Worm (Caenorhabditis elegans) whole organism, L2 larva: ENCODE measurements around the gene fbxa-166.

Experiments
- C34F6.9 ChIP-seq: fragments of 150-350 bp; optimal IDR thresholded peaks from 2 replicates; lab custom pipeline; 2014; ENCODE audit warnings: missing biosample characterization, missing genetic modification characterization
- ZK546.5 ChIP-seq: sonication (generic microtip); optimal IDR thresholded peaks from 2 replicates; lab custom pipeline; 2017; ENCODE audit warnings: missing biosample characterization, missing genetic modification characterization
- lin-11 ChIP-seq: fragments of 150-350 bp; sonication (generic microtip); optimal IDR thresholded peaks from 2 replicates; lab custom pipeline; 2014; ENCODE audit warnings: missing biosample characterization, missing genetic modification characterization, inconsistent platforms, mixed read lengths
- lin-13 ChIP-seq: fragments of 150-350 bp; optimal IDR thresholded peaks from 2 replicates; lab custom pipeline; 2014; ENCODE audit warnings: missing biosample characterization, missing genetic modification reagents, missing genetic modification characterization
- lin-39 ChIP-seq: fragments of 150-350 bp; optimal IDR thresholded peaks from 2 replicates; lab custom pipeline; 2014; ENCODE audit warnings: missing biosample characterization, missing genetic modification reagents, missing genetic modification characterization
- mbf-1 ChIP-seq: sonication (generic microtip); optimal IDR thresholded peaks from 2 replicates; lab custom pipeline; 2017; ENCODE audit warnings: missing biosample characterization, missing genetic modification characterization
- nhr-12 ChIP-seq: fragments of 150-350 bp; optimal IDR thresholded peaks from 2 replicates; lab custom pipeline; 2014; ENCODE audit warnings: missing biosample characterization, missing genetic modification characterization
- nhr-21 ChIP-seq: fragments of 150-350 bp; optimal IDR thresholded peaks from 2 replicates; lab custom pipeline; 2014; ENCODE audit warnings: missing biosample characterization, missing genetic modification characterization
- unc-39 ChIP-seq: fragments of 150-350 bp; optimal IDR thresholded peaks from 2 replicates; lab custom pipeline; 2014; ENCODE audit warnings: missing biosample characterization, missing genetic modification characterization
- unc-55 ChIP-seq: fragments of 150-350 bp; sonication (generic microtip); optimal IDR thresholded peaks from 3 replicates; lab custom pipeline; 2014; ENCODE audit warnings: missing biosample characterization, missing genetic modification reagents, missing genetic modification characterization
- ztf-1 ChIP-seq: fragments of 200-800 bp; sonication (Bioruptor generic); conservative IDR thresholded peaks from 2 replicates; pipeline ENCODE4 v1.3.6; 2022; ENCODE audit warnings: missing genetic modification characterization, missing compliant biosample characterization

The fbxa-166 gene

ce11 chrII:1568214-1568613 is 50.6 kb downstream of the fbxa-166 start, which contains the start of gene fbxb-49:
Gene fbxb-49 (plus strand): TSS chrII:1568514.
- TF ChIP-seq lin-39 (tag; lab: Kevin White, UChicago) (no peak), ZK546.5 (no peak), lin-11 (tag; lab: Kevin White, UChicago) (no peak), mbf-1 (no peak), C34F6.9 (tag; lab: Kevin White, UChicago) (no peak), unc-55 (no peak), unc-39 (tag; lab: Kevin White, UChicago) (no peak)

- TF ChIP-seq ztf-1 (GFP tag; lab: Robert Waterston, UW): no peak
- TF ChIP-seq lin-13: no peak
- no peak for TF ChIP-seq nhr-21
- no peak for TF ChIP-seq nhr-12 (tag; lab: Kevin White, UChicago)
Observed at ce11 chrII:1567646-1568045, 51.2 kb downstream of the fbxa-166 start, which contains the start of gene K05F6.8. Gene K05F6.8 (minus strand): TSS chrII:1567746.
